Fruit fly (Drosophila melanogaster) whole organism, wandering third instar larva: ENCODE measurements around the gene CG33721.

Source experiments
- CG32264 ChIP-seq: fragments of 200-800 bp; sonication (Bioruptor generic); optimal IDR thresholded peaks from 2 replicates; lab custom pipeline; 2016; ENCODE audit warnings: missing biosample characterization, missing genetic modification characterization
- Dfd ChIP-seq: fragments of >200 bp; optimal IDR thresholded peaks from 2 replicates; lab custom pipeline; 2017; ENCODE audit warnings: missing biosample characterization, missing genetic modification characterization
- Myc ChIP-seq: fragments of >200 bp; optimal IDR thresholded peaks from 2 replicates; lab custom pipeline; 2017
- foxo ChIP-seq, 2 experiments: fragments of 200-800 bp; sonication (Bioruptor generic); optimal IDR thresholded peaks; 2 replicates in 1 of 2; 3 replicates in 1 of 2; lab custom pipeline; 2016 to 2017; ENCODE audit warnings: missing biosample characterization in 2 of 2, missing genetic modification characterization in 2 of 2
- fru ChIP-seq: fragments of 200-800 bp; sonication (Bioruptor generic); optimal IDR thresholded peaks from 3 replicates; lab custom pipeline; 2016; ENCODE audit warnings: missing biosample characterization, mild to moderate bottlenecking, missing genetic modification characterization

DNA sequence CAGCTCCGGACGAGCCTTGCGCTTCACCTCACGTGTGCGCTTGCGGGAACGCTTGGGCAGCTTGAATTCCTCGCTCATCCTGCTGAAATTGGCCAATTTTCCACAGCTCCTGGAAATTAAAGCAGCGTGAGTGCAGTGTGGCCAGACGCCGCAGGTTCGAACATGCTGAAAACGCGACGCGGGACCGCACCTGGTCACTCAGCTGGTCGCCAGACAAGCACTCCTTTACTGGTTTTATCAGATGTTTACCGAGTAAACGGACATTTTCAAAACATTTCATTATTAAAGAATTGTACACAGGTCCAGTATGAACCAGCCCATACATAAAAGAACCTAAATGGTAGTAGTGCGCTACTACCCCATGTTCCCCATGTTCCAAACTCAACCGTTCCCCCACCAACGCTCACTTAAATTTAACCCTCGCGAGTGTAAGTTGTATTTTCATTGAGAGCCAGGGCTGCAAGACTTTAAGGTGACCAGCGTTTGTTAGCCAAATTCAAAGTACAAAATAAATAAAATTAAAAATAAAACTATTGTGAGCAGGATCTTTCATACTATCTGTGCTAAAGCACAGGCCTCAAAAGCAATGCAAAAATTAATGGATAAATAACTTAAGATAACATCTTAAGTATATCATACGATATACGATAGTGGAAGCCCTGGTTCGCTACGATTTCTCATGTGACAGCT, 31.5 kb downstream of the CG33721 start, which contains the start of the genes JMJD6, CG7071 and Muted:
- TF ChIP-seq fru (GFP tag; lab: Kevin White, UChicago), result peak; percentile 91
- TF ChIP-seq Dfd (GFP tag; lab: Kevin White, UChicago), result no peak
- peak; percentile 55 for TF ChIP-seq Myc (lab: Kevin White, UChicago)
- peak; percentile 64 for TF ChIP-seq CG32264
- peak in 1 of 2 experiments; percentile 96 for TF ChIP-seq foxo (GFP tag; optimal IDR thresholded peaks at IDR 0.05; lab: Kevin White, UChicago)
